Worm (Caenorhabditis elegans): Measurements from ENCODE around the gene F25F2.1.

DNA sequence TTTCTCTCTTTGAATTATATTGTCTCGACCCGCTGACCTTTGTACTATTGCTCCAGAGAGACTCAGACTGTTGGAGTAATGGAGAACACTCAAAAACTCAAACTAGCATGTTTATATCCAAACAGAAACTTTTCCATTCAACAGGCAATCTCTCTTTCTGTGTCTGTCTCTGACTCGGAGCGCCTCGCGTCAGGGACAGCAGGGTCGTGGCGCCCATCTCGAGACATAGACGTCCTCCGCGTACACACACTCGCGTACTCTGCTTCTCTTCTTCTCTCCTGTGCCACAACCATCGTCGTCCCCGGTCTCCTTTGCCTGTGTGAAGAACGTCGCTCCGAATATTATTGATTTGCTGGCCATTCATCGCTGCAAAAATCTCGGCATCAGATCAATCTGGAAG lies 43.3 kb downstream of the F25F2.1 start:
- TF ChIP-seq him-1 (tag; optimal IDR thresholded peaks at IDR 0.05) (peak; percentile 32), W03F9.2 (tag; optimal IDR thresholded peaks at IDR 0.05) (peak; percentile 20)

All from whole organism, L4/young adult.